Fruit fly (Drosophila melanogaster) whole organism: ENCODE results near the gene CG14020.

Experiments used
- pan ChIP-seq: fragments of >200 bp; optimal IDR thresholded peaks from 2 replicates; lab custom pipeline; 2017
- usp ChIP-seq: fragments of >200 bp; optimal IDR thresholded peaks from 2 replicates; lab custom pipeline; 2017; ENCODE audit warnings: missing biosample characterization, missing genetic modification characterization, mixed read lengths

DNA sequence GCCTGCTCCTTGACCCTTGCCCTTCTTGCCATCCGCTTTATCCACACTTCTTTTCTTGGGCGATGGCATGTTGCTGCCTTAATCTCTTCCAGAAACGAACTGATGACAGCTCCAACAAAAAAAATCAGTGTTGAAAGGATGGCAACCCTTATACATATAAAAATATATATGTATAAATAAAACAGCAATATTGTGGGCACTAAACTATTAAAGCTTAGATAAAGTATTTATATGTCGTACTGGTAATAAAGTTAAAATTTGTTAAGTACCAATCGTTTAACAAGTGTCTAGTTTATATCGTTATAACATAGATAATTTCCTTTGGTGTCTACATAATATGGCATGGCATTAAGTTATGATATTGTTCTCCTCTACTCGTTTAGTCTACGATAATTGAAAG, 19.1 kb downstream of the CG14020 start, which contains the start of gene tomb:
- TF ChIP-seq usp (GFP tag; lab: Kevin White, UChicago), result no peak
- TF ChIP-seq pan (lab: Kevin White, UChicago), result no peak
